Fruit fly (Drosophila melanogaster) whole organism: ENCODE measurements around the gene CG42713.

Experiments
- psq ChIP-seq: fragments of >200 bp; optimal IDR thresholded peaks from 2 replicates; lab custom pipeline; 2017
- usp ChIP-seq: fragments of >200 bp; optimal IDR thresholded peaks from 2 replicates; lab custom pipeline; 2017; ENCODE audit warnings: missing biosample characterization, missing genetic modification characterization, mixed read lengths

DNA sequence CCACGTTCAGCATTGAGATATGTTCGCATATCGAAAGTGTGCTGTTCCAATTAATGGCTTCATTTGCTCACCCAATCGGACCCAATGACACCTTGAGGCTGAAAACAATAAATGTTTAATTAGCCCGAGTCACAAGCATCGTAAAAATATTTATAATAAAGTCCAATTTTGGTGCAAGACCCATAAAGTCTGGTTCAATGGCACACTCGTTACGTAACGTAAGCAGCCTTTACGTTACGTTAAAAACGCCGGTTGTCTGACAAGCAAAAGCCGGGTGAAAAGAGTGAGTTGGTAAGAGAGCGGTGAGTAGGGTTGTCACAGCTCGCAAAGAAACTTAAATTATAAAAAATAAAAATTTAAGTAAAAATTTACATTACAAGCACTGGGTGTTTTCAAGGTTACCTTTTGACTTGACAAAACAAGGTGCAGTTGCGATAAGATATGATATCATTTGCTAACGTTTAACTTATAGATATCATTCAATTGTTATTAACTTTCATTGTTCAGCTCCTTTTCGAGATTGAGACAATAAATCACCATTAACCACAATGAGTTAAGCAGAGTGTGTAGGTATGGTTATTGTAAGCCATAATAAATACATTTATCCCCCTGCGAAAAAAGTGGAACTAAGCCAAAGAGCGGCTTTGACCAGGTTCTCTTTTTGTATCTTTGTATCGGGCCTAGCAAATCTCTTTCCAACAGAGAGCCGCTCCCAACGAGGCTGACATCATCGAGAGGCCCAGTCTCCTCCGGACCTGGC, 6.9 kb downstream of the CG42713 start:
- TF ChIP-seq usp (GFP tag; lab: Kevin White, UChicago): no peak
- TF ChIP-seq psq: no peak
